Worm (Caenorhabditis elegans): Measurements from ENCODE around the gene emb-30.

emb-30 gene

ce11 chrIII:9441133-9441532 is at the start of gene emb-30:
Gene emb-30 (minus strand): TSS chrIII:9441460.
- no peak for TF ChIP-seq unc-62 (GFP tag; optimal IDR thresholded peaks at IDR 0.05)

- TF ChIP-seq unc-62 (GFP tag; optimal IDR thresholded peaks at IDR 0.05) = no peak
These were observed 48.5 kb upstream of the emb-30 start for ce11 chrIII:9489798-9490197.

ce11 chrIII:9488431-9488830 is 47.2 kb upstream of the emb-30 start, which contains the start of gene nlp-36:
Gene nlp-36 (plus strand): TSS chrIII:9488731.
- no peak for TF ChIP-seq unc-62 (GFP tag; optimal IDR thresholded peaks at IDR 0.05)

- TF ChIP-seq unc-62 (GFP tag; optimal IDR thresholded peaks at IDR 0.05) = no peak
These were observed 46.8 kb upstream of the emb-30 start for ce11 chrIII:9488027-9488426.

- no peak for TF ChIP-seq unc-62 (GFP tag; optimal IDR thresholded peaks at IDR 0.05)
These were observed 46.2 kb upstream of the emb-30 start for ce11 chrIII:9487454-9487853.

- TF ChIP-seq unc-62 (GFP tag; optimal IDR thresholded peaks at IDR 0.05) = no peak
These were observed 44.1 kb upstream of the emb-30 start, which contains the start of gene bre-3 for ce11 chrIII:9485373-9485772. Gene bre-3 (minus strand): TSS chrIII:9485473.

- no peak for TF ChIP-seq unc-62 (GFP tag; optimal IDR thresholded peaks at IDR 0.05)
These were observed 42.5 kb upstream of the emb-30 start for ce11 chrIII:9483716-9484115.

ce11 chrIII:9482423-9482993 is 41.2 kb upstream of the emb-30 start:
- TF ChIP-seq unc-62 (GFP tag; optimal IDR thresholded peaks at IDR 0.05) = no peak

- TF ChIP-seq unc-62 (GFP tag; optimal IDR thresholded peaks at IDR 0.05) = no peak
These were observed 35.3 kb upstream of the emb-30 start for ce11 chrIII:9476564-9476963.

- no peak for TF ChIP-seq unc-62 (GFP tag; optimal IDR thresholded peaks at IDR 0.05)
These were observed 33.2 kb upstream of the emb-30 start for ce11 chrIII:9474501-9474900.

ce11 chrIII:9472464-9472863 is 31.2 kb upstream of the emb-30 start:
- TF ChIP-seq unc-62 (GFP tag; optimal IDR thresholded peaks at IDR 0.05) = no peak

- TF ChIP-seq unc-62 (GFP tag; optimal IDR thresholded peaks at IDR 0.05) = no peak
These were observed 30.7 kb upstream of the emb-30 start for ce11 chrIII:9471996-9472395.

ce11 chrIII:9467857-9468256 is 26.6 kb upstream of the emb-30 start, which contains the start of gene tag-342:
Gene tag-342 (plus strand): TSS chrIII:9468157.
- TF ChIP-seq unc-62 (GFP tag; optimal IDR thresholded peaks at IDR 0.05) = no peak

- no peak for TF ChIP-seq unc-62 (GFP tag; optimal IDR thresholded peaks at IDR 0.05)
These were observed 25.8 kb upstream of the emb-30 start, which contains the start of gene baf-1 for ce11 chrIII:9467095-9467494. Gene baf-1 (plus strand): TSS chrIII:9467464.

ce11 chrIII:9465865-9466264 is 24.6 kb upstream of the emb-30 start, which contains the start of gene B0464.6:
Gene B0464.6 (minus strand): TSS chrIII:9465965.
- no peak for TF ChIP-seq unc-62 (GFP tag; optimal IDR thresholded peaks at IDR 0.05)

ce11 chrIII:9465424-9465823 is 24.2 kb upstream of the emb-30 start, which contains the start of gene B0464.9:
Gene B0464.9 (plus strand): TSS chrIII:9465767.
- TF ChIP-seq unc-62 (GFP tag; optimal IDR thresholded peaks at IDR 0.05) = no peak

ce11 chrIII:9462785-9463467 is 21.7 kb upstream of the emb-30 start:
- TF ChIP-seq unc-62 (GFP tag; optimal IDR thresholded peaks at IDR 0.05) = no peak

Measured in whole organism, dauer.